Fruit fly (Drosophila melanogaster): ENCODE results near the gene Ets65A.

DNA sequence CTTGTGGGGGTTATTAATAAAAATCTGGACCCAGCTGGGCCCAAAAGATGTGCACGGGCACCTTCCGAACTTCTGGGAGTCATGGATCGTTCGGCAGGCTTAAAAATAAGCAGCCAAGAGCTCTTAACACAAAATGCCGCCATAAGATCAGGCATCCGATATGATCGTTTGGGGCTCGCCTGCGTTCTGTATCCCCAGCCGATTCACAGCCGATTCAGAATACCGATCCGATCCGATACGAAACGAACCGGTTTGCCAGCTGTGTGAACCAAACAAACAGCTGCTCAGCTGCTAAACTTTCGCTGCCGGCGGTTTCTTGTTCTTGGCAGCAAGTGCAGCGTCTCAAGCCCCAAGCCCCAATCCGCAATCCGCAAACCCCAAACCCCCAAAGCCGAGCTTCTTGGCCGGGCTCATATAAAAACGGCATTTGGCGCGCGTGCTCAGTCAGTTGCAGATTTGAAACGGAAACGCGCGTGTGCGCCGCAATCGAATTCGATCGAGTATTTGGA, 31.5 kb upstream of the Ets65A start, which contains the start of gene CG42269:
- TF ChIP-seq HLHmδ (GFP tag; optimal IDR thresholded peaks at IDR 0.05) (no peak), Lpt (GFP tag; optimal IDR thresholded peaks at IDR 0.05) (no peak)
